Worm (Caenorhabditis elegans) whole organism, L1 larva: ENCODE measurements around the gene F47C12.7.

Source experiments
- C04F5.9 ChIP-seq: sonication (generic microtip); optimal IDR thresholded peaks from 2 replicates; lab custom pipeline; 2016; ENCODE audit warnings: missing genetic modification characterization, missing compliant biosample characterization
- C34B4.2 ChIP-seq: sonication (generic microtip); optimal IDR thresholded peaks from 2 replicates; lab custom pipeline; 2017; ENCODE audit warnings: mild to moderate bottlenecking, missing genetic modification characterization, missing compliant biosample characterization
- alr-1 ChIP-seq: fragments of 200-800 bp; sonication (Bioruptor generic); optimal IDR thresholded peaks from 2 replicates; lab custom pipeline; 2018; ENCODE audit warnings: borderline replicate concordance, mild to moderate bottlenecking, missing genetic modification characterization, missing compliant biosample characterization
- blmp-1 ChIP-seq: fragments of 150-350 bp; optimal IDR thresholded peaks from 2 replicates; lab custom pipeline; 2014; ENCODE audit warnings: missing biosample characterization, missing genetic modification characterization
- ceh-8 ChIP-seq: fragments of 200-800 bp; sonication (Bioruptor generic); optimal IDR thresholded peaks from 2 replicates; lab custom pipeline; 2018; ENCODE audit warnings: mild to moderate bottlenecking, missing genetic modification characterization, moderate library complexity, missing compliant biosample characterization
- ceh-82 ChIP-seq, 3 experiments: fragments of 150-350 bp in 1 of 3; sonication (generic microtip) in 2 of 3; optimal IDR thresholded peaks; 2 replicates each; lab custom pipeline; 2014 to 2017; ENCODE audit warnings: missing biosample characterization in 3 of 3, missing genetic modification characterization in 3 of 3
- ces-1 ChIP-seq: fragments of 150-350 bp; optimal IDR thresholded peaks from 2 replicates; lab custom pipeline; 2014; ENCODE audit warnings: missing biosample characterization, missing genetic modification reagents, missing genetic modification characterization
- dpl-1 ChIP-seq, 3 experiments: fragments of 150-350 bp in 2 of 3; sonication (generic microtip) in 1 of 3; optimal IDR thresholded peaks; 2 replicates each; lab custom pipeline; 2014 to 2017; ENCODE audit warnings: missing biosample characterization in 3 of 3, missing genetic modification characterization in 3 of 3, missing genetic modification reagents in 3 of 3
- egl-13 ChIP-seq: sonication (generic microtip); optimal IDR thresholded peaks from 2 replicates; lab custom pipeline; 2016; ENCODE audit warnings: missing genotype, missing genetic modification reagents, missing genetic modification characterization, missing compliant biosample characterization
- elt-2 ChIP-seq: sonication (generic microtip); optimal IDR thresholded peaks from 2 replicates; lab custom pipeline; 2016; ENCODE audit warnings: missing genetic modification characterization, mild to moderate bottlenecking, inconsistent platforms, missing compliant biosample characterization, missing genetic modification reagents
- elt-3 ChIP-seq, 6 experiments: fragments of 150-350 bp in 1 of 6; sonication (generic microtip); optimal IDR thresholded peaks; 2 replicates each; lab custom pipeline; 2017 to 2018; ENCODE audit warnings: missing biosample characterization in 6 of 6, missing genetic modification characterization in 6 of 6, inconsistent platforms in 1 of 6
- fkh-10 ChIP-seq: sonication (generic microtip); optimal IDR thresholded peaks from 2 replicates; lab custom pipeline; 2017; ENCODE audit warnings: missing biosample characterization, missing genetic modification reagents, missing genetic modification characterization
- fkh-8 ChIP-seq: sonication (generic microtip); optimal IDR thresholded peaks from 2 replicates; lab custom pipeline; 2016; ENCODE audit warnings: mild to moderate bottlenecking, missing genetic modification characterization, missing compliant biosample characterization
- fos-1 ChIP-seq: fragments of 150-350 bp; optimal IDR thresholded peaks from 2 replicates; lab custom pipeline; 2014; ENCODE audit warnings: missing biosample characterization, missing genetic modification characterization
- grh-1 ChIP-seq: fragments of 200-800 bp; sonication (Bioruptor generic); IDR thresholded peaks from 2 replicates; pipeline ENCODE4 v1.3.6; 2022; ENCODE audit warnings: missing genetic modification reagents, missing genetic modification characterization, missing compliant biosample characterization
- isw-1 ChIP-seq: fragments of 200-800 bp; sonication (Bioruptor generic); IDR thresholded peaks from 2 replicates; pipeline ENCODE4 v1.3.6; 2022; ENCODE audit warnings: missing genetic modification characterization, missing compliant biosample characterization
- jun-1 ChIP-seq: fragments of 150-350 bp; optimal IDR thresholded peaks from 2 replicates; lab custom pipeline; 2014; ENCODE audit warnings: missing biosample characterization, missing genetic modification reagents, missing genetic modification characterization
- lin-13 ChIP-seq: fragments of 150-350 bp; optimal IDR thresholded peaks from 2 replicates; lab custom pipeline; 2014; ENCODE audit warnings: missing biosample characterization, missing genetic modification reagents, missing genetic modification characterization
- lin-14 ChIP-seq: fragments of 200-800 bp; sonication (Bioruptor generic); optimal IDR thresholded peaks from 2 replicates; lab custom pipeline; 2018; ENCODE audit warnings: mild to moderate bottlenecking, missing genetic modification characterization, moderate library complexity, missing compliant biosample characterization
- lin-35 ChIP-seq, 2 experiments: fragments of 150-350 bp; optimal IDR thresholded peaks; 2 replicates each; lab custom pipeline; 2014; ENCODE audit warnings: missing biosample characterization in 2 of 2, missing genetic modification characterization in 2 of 2, missing genetic modification reagents in 2 of 2
- lin-39 ChIP-seq: fragments of 150-350 bp; optimal IDR thresholded peaks from 2 replicates; lab custom pipeline; 2014; ENCODE audit warnings: missing biosample characterization, missing genetic modification reagents, missing genetic modification characterization
- lsy-2 ChIP-seq, 2 experiments: fragments of 150-350 bp; optimal IDR thresholded peaks; 2 replicates each; lab custom pipeline; 2014; ENCODE audit warnings: missing biosample characterization in 2 of 2, missing genetic modification characterization in 2 of 2
- mab-9 ChIP-seq: fragments of 200-800 bp; sonication (Bioruptor generic); IDR thresholded peaks from 2 replicates; pipeline ENCODE4 v1.3.6; 2022; ENCODE audit warnings: missing genetic modification reagents, missing genetic modification characterization, missing compliant biosample characterization
- mdl-1 ChIP-seq, 2 experiments: fragments of 150-350 bp; optimal IDR thresholded peaks; 2 replicates each; lab custom pipeline; 2014 to 2017; ENCODE audit warnings: missing biosample characterization in 2 of 2, missing genetic modification characterization in 2 of 2, inconsistent platforms in 1 of 2
- mep-1 ChIP-seq: fragments of 150-350 bp; optimal IDR thresholded peaks from 2 replicates; lab custom pipeline; 2014; ENCODE audit warnings: missing biosample characterization, missing genetic modification characterization
- nhr-11 ChIP-seq: fragments of 150-350 bp; optimal IDR thresholded peaks from 2 replicates; lab custom pipeline; 2014; ENCODE audit warnings: missing biosample characterization, missing genetic modification characterization
- nhr-20 ChIP-seq: sonication (generic microtip); optimal IDR thresholded peaks from 2 replicates; lab custom pipeline; 2016; ENCODE audit warnings: mild to moderate bottlenecking, missing genetic modification characterization, missing compliant biosample characterization
- nhr-28 ChIP-seq: fragments of 150-350 bp; optimal IDR thresholded peaks from 2 replicates; lab custom pipeline; 2014; ENCODE audit warnings: missing biosample characterization, missing genetic modification characterization
- nhr-47 ChIP-seq: sonication (generic microtip); optimal IDR thresholded peaks from 2 replicates; lab custom pipeline; 2016; ENCODE audit warnings: mild to moderate bottlenecking, missing genetic modification characterization, moderate library complexity, missing compliant biosample characterization
- nhr-71 ChIP-seq: sonication (generic microtip); optimal IDR thresholded peaks from 2 replicates; lab custom pipeline; 2016; ENCODE audit warnings: mild to moderate bottlenecking, missing genetic modification characterization, moderate library complexity, missing compliant biosample characterization
- nhr-76 ChIP-seq: sonication (generic microtip); optimal IDR thresholded peaks from 2 replicates; lab custom pipeline; 2017; ENCODE audit warnings: missing biosample characterization, missing genetic modification characterization
- nhr-77 ChIP-seq: fragments of 150-350 bp; optimal IDR thresholded peaks from 2 replicates; lab custom pipeline; 2014; ENCODE audit warnings: missing biosample characterization, missing genetic modification characterization
- nhr-85 ChIP-seq: sonication (generic microtip); peaks from one replicate; lab custom pipeline; 2016; ENCODE audit warnings: missing genetic modification characterization, inconsistent platforms, missing compliant biosample characterization
- nhr-90 ChIP-seq: sonication (generic microtip); optimal IDR thresholded peaks from 2 replicates; lab custom pipeline; 2016; ENCODE audit warnings: mild to moderate bottlenecking, missing genetic modification characterization, missing compliant biosample characterization; ENCODE audit not compliant: poor library complexity
- pag-3 ChIP-seq: sonication (generic microtip); optimal IDR thresholded peaks from 2 replicates; lab custom pipeline; 2017; ENCODE audit warnings: missing genetic modification characterization, mild to moderate bottlenecking, missing compliant biosample characterization, antibody characterized with exemption, borderline replicate concordance; ENCODE audit not compliant: insufficient read depth
- rnt-1 ChIP-seq: sonication (generic microtip); optimal IDR thresholded peaks from 2 replicates; lab custom pipeline; 2016; ENCODE audit warnings: mild to moderate bottlenecking, missing genetic modification characterization, moderate library complexity, missing compliant biosample characterization
- skn-1 ChIP-seq: fragments of 150-350 bp; optimal IDR thresholded peaks from 2 replicates; lab custom pipeline; 2014; ENCODE audit warnings: missing biosample characterization, missing genetic modification characterization
- snpc-4 ChIP-seq: fragments of 150-350 bp; optimal IDR thresholded peaks from 2 replicates; lab custom pipeline; 2014; ENCODE audit warnings: missing biosample characterization, missing genetic modification characterization
- snu-23 ChIP-seq: sonication (generic microtip); optimal IDR thresholded peaks from 2 replicates; lab custom pipeline; 2016; ENCODE audit warnings: missing genetic modification characterization, missing compliant biosample characterization
- sptf-1 ChIP-seq: fragments of 150-350 bp; optimal IDR thresholded peaks from 2 replicates; lab custom pipeline; 2014; ENCODE audit warnings: missing biosample characterization, missing genetic modification characterization
- swsn-7 ChIP-seq: sonication (generic microtip); optimal IDR thresholded peaks from 2 replicates; lab custom pipeline; 2016; ENCODE audit warnings: missing genetic modification characterization, missing compliant biosample characterization
- tlp-1 ChIP-seq: fragments of 150-350 bp; optimal IDR thresholded peaks from 2 replicates; lab custom pipeline; 2014; ENCODE audit warnings: missing biosample characterization, missing genetic modification characterization
- unc-30 ChIP-seq: sonication (generic microtip); optimal IDR thresholded peaks from 2 replicates; lab custom pipeline; 2017; ENCODE audit warnings: missing biosample characterization, missing genetic modification characterization
- unc-86 ChIP-seq: sonication (generic microtip); optimal IDR thresholded peaks from 2 replicates; lab custom pipeline; 2016; ENCODE audit warnings: missing genetic modification characterization, missing compliant biosample characterization
- xbp-1 ChIP-seq: sonication (generic microtip); optimal IDR thresholded peaks from 2 replicates; lab custom pipeline; 2016; ENCODE audit warnings: missing genetic modification characterization, missing compliant biosample characterization
- zag-1 ChIP-seq: fragments of 150-350 bp; optimal IDR thresholded peaks from 2 replicates; lab custom pipeline; 2014; ENCODE audit warnings: missing biosample characterization, missing genetic modification characterization

The F47C12.7 gene

ce11 chrIV:4021847-4022780, 26.8 kb upstream of the F47C12.7 start:
- TF ChIP-seq nhr-47 (tag; lab: Kevin White, UChicago): no peak
- TF ChIP-seq pag-3 (tag; lab: Kevin White, UChicago): no peak
- TF ChIP-seq snu-23 (GFP tag; lab: Kevin White, UChicago): peak; percentile 23
- TF ChIP-seq rnt-1 (tag; lab: Kevin White, UChicago): peak; percentile 33
- TF ChIP-seq lsy-2 (tag; optimal IDR thresholded peaks at IDR 0.05; lab: Kevin White, UChicago): peak in 1 of 2 experiments; percentile 26
- no peak for TF ChIP-seq nhr-76 (tag; lab: Kevin White, UChicago)
- TF ChIP-seq lin-14 (GFP tag; lab: Kevin White, UChicago): peak; percentile 48
- TF ChIP-seq lin-35 (GFP tag; optimal IDR thresholded peaks at IDR 0.05; lab: Kevin White, UChicago): peak; percentile 5 to 25
- TF ChIP-seq blmp-1: peak; percentile 52
- TF ChIP-seq nhr-85 (tag; lab: Kevin White, UChicago): peak; percentile 64
- peak in 1 of 2 experiments; percentile 10 for TF ChIP-seq mdl-1 (tag; optimal IDR thresholded peaks at IDR 0.05; lab: Kevin White, UChicago)
- TF ChIP-seq elt-2 (tag; lab: Kevin White, UChicago): peak; percentile 54
- peak; percentile 31 for TF ChIP-seq nhr-71 (tag; lab: Kevin White, UChicago)
- TF ChIP-seq skn-1 (tag; lab: Kevin White, UChicago): no peak
- peak in 3 of 6 experiments; percentile 9 to 34 (median 15) for TF ChIP-seq elt-3 (tag; optimal IDR thresholded peaks at IDR 0.05; lab: Kevin White, UChicago)
- TF ChIP-seq snpc-4 (tag; lab: Kevin White, UChicago): no peak

DNA sequence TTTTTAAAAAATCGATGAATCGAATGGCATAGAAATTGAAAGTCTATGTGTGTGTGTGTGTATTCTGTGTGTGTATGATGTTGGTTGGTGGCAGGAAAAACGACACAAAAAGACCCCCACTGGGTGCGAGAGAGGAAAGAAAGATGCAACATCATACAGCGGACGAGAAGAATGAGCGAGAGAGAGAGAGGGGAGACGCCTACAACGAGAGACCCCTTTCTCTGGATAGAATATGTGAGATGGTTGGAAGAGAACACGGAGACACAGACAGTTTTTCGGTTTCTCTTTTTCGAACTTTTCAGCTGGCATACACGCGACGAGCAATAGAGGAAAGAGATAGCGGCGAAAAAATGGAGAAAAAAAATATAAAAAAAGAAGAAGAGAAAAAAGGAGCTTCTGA, 24.6 kb upstream of the F47C12.7 start:
- peak; percentile 67 for TF ChIP-seq unc-86 (tag; lab: Kevin White, UChicago)
- TF ChIP-seq fkh-8 (tag; lab: Kevin White, UChicago): peak; percentile 62
- peak; percentile 62 for TF ChIP-seq swsn-7 (tag; lab: Kevin White, UChicago)
- TF ChIP-seq grh-1 (GFP tag; lab: Robert Waterston, UW): no peak
- peak; percentile 32 for TF ChIP-seq zag-1 (tag; lab: Kevin White, UChicago)
- peak; percentile 28 for TF ChIP-seq nhr-77 (tag; lab: Kevin White, UChicago)
- no peak for TF ChIP-seq nhr-76 (tag; lab: Kevin White, UChicago)
- peak; percentile 91 for TF ChIP-seq pag-3 (tag; lab: Kevin White, UChicago)
- TF ChIP-seq fkh-10 (GFP tag; lab: Kevin White, UChicago): peak; percentile 62
- peak; percentile 1 for TF ChIP-seq lin-39
- peak; percentile 57 to 87 for TF ChIP-seq lsy-2 (tag; optimal IDR thresholded peaks at IDR 0.05; lab: Kevin White, UChicago)
- TF ChIP-seq nhr-28 (tag; lab: Kevin White, UChicago): no peak
- TF ChIP-seq nhr-71 (tag; lab: Kevin White, UChicago): peak; percentile 83
- peak; percentile 47 for TF ChIP-seq jun-1
- TF ChIP-seq isw-1 (GFP tag; lab: Robert Waterston, UW): peak; percentile 31; the same call in 1 of the 2 replicates
- TF ChIP-seq mep-1: peak; percentile 79
- peak; percentile 16 for TF ChIP-seq egl-13
- peak; percentile 42 for TF ChIP-seq xbp-1 (tag; lab: Kevin White, UChicago)
- peak; percentile 96 for TF ChIP-seq lin-14 (GFP tag; lab: Kevin White, UChicago)
- peak; percentile 51 for TF ChIP-seq lin-13
- TF ChIP-seq rnt-1 (tag; lab: Kevin White, UChicago): peak; percentile 75
- TF ChIP-seq sptf-1 (tag; lab: Kevin White, UChicago): no peak
- TF ChIP-seq C04F5.9: peak; percentile 5
- no peak for TF ChIP-seq tlp-1 (tag; lab: Kevin White, UChicago)
- TF ChIP-seq lin-35 (GFP tag; optimal IDR thresholded peaks at IDR 0.05; lab: Kevin White, UChicago): peak; percentile 53 to 56
- peak; percentile 17 to 81 (median 53) for TF ChIP-seq ceh-82 (tag; optimal IDR thresholded peaks at IDR 0.05; lab: Kevin White, UChicago)
- TF ChIP-seq nhr-20 (tag; lab: Kevin White, UChicago): peak; percentile 60
- TF ChIP-seq unc-30: no peak
- TF ChIP-seq nhr-90 (tag; lab: Kevin White, UChicago): peak; percentile 3
- no peak for TF ChIP-seq alr-1 (tag; lab: Kevin White, UChicago)
- no peak for TF ChIP-seq ces-1
- TF ChIP-seq mdl-1 (tag; optimal IDR thresholded peaks at IDR 0.05; lab: Kevin White, UChicago): peak in 1 of 2 experiments; percentile 71
- peak; percentile 18 to 51 (median 44) for TF ChIP-seq dpl-1 (GFP tag; optimal IDR thresholded peaks at IDR 0.05; lab: Kevin White, UChicago)
- TF ChIP-seq elt-3 (tag; optimal IDR thresholded peaks at IDR 0.05; lab: Kevin White, UChicago): peak in 1 of 6 experiments; percentile 14
- TF ChIP-seq mab-9 (GFP tag; lab: Robert Waterston, UW): no peak
- peak; percentile 36 for TF ChIP-seq ceh-8 (GFP tag; lab: Kevin White, UChicago)
- peak; percentile 33 for TF ChIP-seq nhr-11
- no peak for TF ChIP-seq C34B4.2 (tag; lab: Kevin White, UChicago)
- peak; percentile 56 for TF ChIP-seq fos-1 (tag; lab: Kevin White, UChicago)
